Fruit fly (Drosophila melanogaster): ENCODE results near the gene Ac78C.

- no peak for TF ChIP-seq usp (GFP tag; optimal IDR thresholded peaks at IDR 0.05)
- TF ChIP-seq pan (optimal IDR thresholded peaks at IDR 0.05), result no peak
- TF ChIP-seq psq (optimal IDR thresholded peaks at IDR 0.05), result no peak
- no peak for TF ChIP-seq Dll (optimal IDR thresholded peaks at IDR 0.05)
- TF ChIP-seq CG8478 (optimal IDR thresholded peaks at IDR 0.05), result no peak
Measured at dm6 chr3L:21088889-21089288, 82.8 kb downstream of the Ac78C start, which contains the start of gene CG33285.
